Fruit fly (Drosophila melanogaster) whole organism, wandering third instar larva: Measurements from ENCODE around the gene Imp.

ENCODE experiments used
- Dfd ChIP-seq: fragments of >200 bp; optimal IDR thresholded peaks from 2 replicates; lab custom pipeline; 2017; ENCODE audit warnings: missing biosample characterization, missing genetic modification characterization
- Sp1 ChIP-seq: fragments of 200-800 bp; sonication (Bioruptor generic); optimal IDR thresholded peaks from 3 replicates; lab custom pipeline; 2019; ENCODE audit warnings: missing biosample characterization, mild to moderate bottlenecking, missing genetic modification characterization, moderate library complexity
- usp ChIP-seq: fragments of >200 bp; optimal IDR thresholded peaks from 2 replicates; lab custom pipeline; 2017; ENCODE audit warnings: missing biosample characterization, missing genetic modification characterization

dm6 chrX:10840892-10841564, 17.0 kb upstream of the Imp start:
- TF ChIP-seq Sp1 (GFP tag; lab: Kevin White, UChicago) = no peak
- TF ChIP-seq Dfd (GFP tag; lab: Kevin White, UChicago) = no peak
- no peak for TF ChIP-seq usp (GFP tag; lab: Kevin White, UChicago)
